Worm (Caenorhabditis elegans): ENCODE results near the gene clec-172.

ce11 chrIV:1536316-1536715 is 19.9 kb upstream of the clec-172 start, which contains the start of gene K03H6.5:
- TF ChIP-seq dao-5 (tag; optimal IDR thresholded peaks at IDR 0.05): no peak
- no peak for TF ChIP-seq him-1 (tag; optimal IDR thresholded peaks at IDR 0.05)
- TF ChIP-seq W03F9.2 (tag; optimal IDR thresholded peaks at IDR 0.05): no peak
